Worm (Caenorhabditis elegans) whole organism, L2 larva: ENCODE data around the gene ceh-16.

Experiments used
- lin-13 ChIP-seq: fragments of 150-350 bp; optimal IDR thresholded peaks from 2 replicates; lab custom pipeline; 2014; ENCODE audit warnings: missing biosample characterization, missing genetic modification reagents, missing genetic modification characterization
- nhr-77 ChIP-seq: fragments of 150-350 bp; optimal IDR thresholded peaks from 2 replicates; lab custom pipeline; 2014; ENCODE audit warnings: missing biosample characterization, missing genetic modification characterization
- skn-1 ChIP-seq: sonication (generic microtip); optimal IDR thresholded peaks from 2 replicates; lab custom pipeline; 2017; ENCODE audit warnings: missing biosample characterization, missing genetic modification characterization
- sma-9 ChIP-seq, 2 experiments: fragments of 150-350 bp in 1 of 2; sonication (generic microtip) in 1 of 2; optimal IDR thresholded peaks; 2 replicates each; lab custom pipeline; 2014 to 2016; ENCODE audit warnings: missing genetic modification characterization in 2 of 2, mild to moderate bottlenecking in 1 of 2, missing biosample characterization in 1 of 2, missing compliant biosample characterization in 1 of 2, missing genetic modification reagents in 1 of 2, moderate library complexity in 1 of 2

ce11 chrIII:8630833-8631232 is 8.3 kb downstream of the ceh-16 start, which contains the start of gene dnj-10:
- TF ChIP-seq sma-9 (GFP tag; optimal IDR thresholded peaks at IDR 0.05; lab: Kevin White, UChicago): peak; percentile 55
- TF ChIP-seq sma-9 (tag; optimal IDR thresholded peaks at IDR 0.05; lab: Kevin White, UChicago): no peak
- TF ChIP-seq skn-1 (tag; lab: Kevin White, UChicago): no peak
- peak; percentile 53 for TF ChIP-seq lin-13 (GFP tag; lab: Kevin White, UChicago)
- TF ChIP-seq nhr-77 (tag; lab: Kevin White, UChicago): no peak
